Worm (Caenorhabditis elegans) whole organism, young adult: ENCODE measurements around the gene soc-1.

Experiments used
- B0019.2 ChIP-seq: fragments of 200-800 bp; sonication (Bioruptor generic); conservative IDR thresholded peaks from 2 replicates; pipeline ENCODE4 v1.3.6; 2022; ENCODE audit warnings: missing genetic modification reagents, missing genetic modification characterization, missing compliant biosample characterization
- B0261.1 ChIP-seq: sonication (generic microtip); optimal IDR thresholded peaks from 2 replicates; lab custom pipeline; 2016; ENCODE audit warnings: mild to moderate bottlenecking, missing genetic modification characterization, moderate library complexity, missing compliant biosample characterization
- D2030.7 ChIP-seq: fragments of 200-800 bp; sonication (Bioruptor generic); IDR thresholded peaks from 2 replicates; pipeline ENCODE4 v1.3.6; 2022; ENCODE audit warnings: missing genetic modification reagents, missing genetic modification characterization, missing compliant biosample characterization
- F10E7.11 ChIP-seq: sonication (generic microtip); optimal IDR thresholded peaks from 2 replicates; lab custom pipeline; 2017; ENCODE audit warnings: mild to moderate bottlenecking, missing genetic modification characterization, moderate library complexity, missing compliant biosample characterization
- F33H1.4 ChIP-seq: fragments of 200-800 bp; sonication (Bioruptor generic); IDR thresholded peaks from 2 replicates; pipeline ENCODE4 v1.3.6; 2022; ENCODE audit warnings: missing genetic modification reagents, missing genetic modification characterization, missing compliant biosample characterization
- F39B2.1 ChIP-seq: fragments of 200-800 bp; sonication (Bioruptor generic); IDR thresholded peaks from 2 replicates; pipeline ENCODE4 v1.3.6; 2022; ENCODE audit warnings: missing genetic modification reagents, missing genetic modification characterization, missing compliant biosample characterization
- F52B5.7 ChIP-seq: sonication (generic microtip); optimal IDR thresholded peaks from 2 replicates; lab custom pipeline; 2016; ENCODE audit warnings: mild to moderate bottlenecking, missing genetic modification characterization, missing compliant biosample characterization
- F57A8.1 ChIP-seq: fragments of 200-800 bp; sonication (Bioruptor generic); optimal IDR thresholded peaks from 2 replicates; lab custom pipeline; 2018; ENCODE audit warnings: mild to moderate bottlenecking, missing genetic modification characterization, moderate library complexity, missing compliant biosample characterization
- athp-1 ChIP-seq: sonication (generic microtip); optimal IDR thresholded peaks from 2 replicates; lab custom pipeline; 2017; ENCODE audit warnings: mild to moderate bottlenecking, missing genetic modification characterization, missing compliant biosample characterization
- attf-5 ChIP-seq: fragments of 200-800 bp; sonication (Bioruptor generic); optimal IDR thresholded peaks from 2 replicates; lab custom pipeline; 2018; ENCODE audit warnings: mild to moderate bottlenecking, missing genetic modification characterization, missing compliant biosample characterization
- cebp-1 ChIP-seq, 2 experiments: fragments of 200-800 bp in 1 of 2; sonication (Bioruptor generic) in 1 of 2; sonication (generic microtip) in 1 of 2; IDR thresholded peaks in 1 of 2; optimal IDR thresholded peaks in 1 of 2; 2 replicates each; pipeline versions ENCODE4 v1.3.6 to Lab custom; 2017 to 2022; ENCODE audit warnings: missing compliant biosample characterization in 2 of 2, missing genetic modification characterization in 2 of 2, mild to moderate bottlenecking in 1 of 2, missing genetic modification reagents in 1 of 2, moderate library complexity in 1 of 2
- ceh-100 ChIP-seq: fragments of 200-800 bp; sonication (Bioruptor generic); IDR thresholded peaks from 2 replicates; pipeline ENCODE4 v1.3.6; 2022; ENCODE audit warnings: missing genetic modification reagents, missing genetic modification characterization, missing compliant biosample characterization
- ceh-27 ChIP-seq: fragments of 200-800 bp; sonication (Bioruptor generic); optimal IDR thresholded peaks from 2 replicates; lab custom pipeline; 2018; ENCODE audit warnings: mild to moderate bottlenecking, missing genetic modification characterization, moderate library complexity, missing compliant biosample characterization
- ceh-79 ChIP-seq: sonication (generic microtip); optimal IDR thresholded peaks from 2 replicates; lab custom pipeline; 2017; ENCODE audit warnings: mild to moderate bottlenecking, missing genetic modification characterization, missing compliant biosample characterization
- chd-7 ChIP-seq: sonication (generic microtip); optimal IDR thresholded peaks from 2 replicates; lab custom pipeline; 2016; ENCODE audit warnings: mild to moderate bottlenecking, missing genetic modification characterization, moderate library complexity, missing compliant biosample characterization
- die-1 ChIP-seq: sonication (generic microtip); optimal IDR thresholded peaks from 2 replicates; lab custom pipeline; 2016; ENCODE audit warnings: missing genotype, mild to moderate bottlenecking, missing genetic modification characterization, missing compliant biosample characterization
- egl-18 ChIP-seq: fragments of 200-800 bp; sonication (Bioruptor generic); IDR thresholded peaks from 2 replicates; pipeline ENCODE4 v1.3.6; 2022; ENCODE audit warnings: missing genetic modification reagents, missing genetic modification characterization, missing compliant biosample characterization
- ekl-4 ChIP-seq: fragments of 200-800 bp; sonication (Bioruptor generic); IDR thresholded peaks from 2 replicates; pipeline ENCODE4 v1.3.6; 2022; ENCODE audit warnings: missing genetic modification reagents, missing genetic modification characterization, missing compliant biosample characterization
- ets-4 ChIP-seq: fragments of 200-800 bp; sonication (Bioruptor generic); optimal IDR thresholded peaks from 2 replicates; lab custom pipeline; 2018; ENCODE audit warnings: mild to moderate bottlenecking, missing genetic modification characterization, missing compliant biosample characterization
- let-526 ChIP-seq: fragments of 200-800 bp; sonication (Bioruptor generic); IDR thresholded peaks from 2 replicates; pipeline ENCODE4 v1.3.6; 2022; ENCODE audit warnings: missing genetic modification reagents, missing genetic modification characterization, missing compliant biosample characterization
- lin-40 ChIP-seq: sonication (generic microtip); optimal IDR thresholded peaks from 2 replicates; lab custom pipeline; 2016; ENCODE audit warnings: missing genetic modification characterization, mild to moderate bottlenecking, missing compliant biosample characterization, missing genotype, missing genetic modification reagents
- lir-1 ChIP-seq: fragments of 200-800 bp; sonication (Bioruptor generic); conservative IDR thresholded peaks from 2 replicates; pipeline ENCODE4 v1.3.6; 2022; ENCODE audit warnings: missing genetic modification reagents, missing genetic modification characterization, missing compliant biosample characterization
- lsl-1 ChIP-seq: fragments of 200-800 bp; sonication (Bioruptor generic); optimal IDR thresholded peaks from 2 replicates; lab custom pipeline; 2018; ENCODE audit warnings: mild to moderate bottlenecking, missing genetic modification characterization, moderate library complexity, missing compliant biosample characterization
- madf-6 ChIP-seq: fragments of 200-800 bp; sonication (Bioruptor generic); IDR thresholded peaks from 2 replicates; pipeline ENCODE4 v1.3.6; 2022; ENCODE audit warnings: missing genetic modification reagents, missing genetic modification characterization, missing compliant biosample characterization
- nfya-1 ChIP-seq: sonication (generic microtip); optimal IDR thresholded peaks from 2 replicates; lab custom pipeline; 2017; ENCODE audit warnings: antibody characterized with exemption, missing compliant biosample characterization, missing genetic modification characterization, borderline replicate concordance; ENCODE audit not compliant: insufficient read depth
- nfya-2 ChIP-seq: fragments of 200-800 bp; sonication (Bioruptor generic); IDR thresholded peaks from 2 replicates; pipeline ENCODE4 v1.3.6; 2022; ENCODE audit warnings: missing genetic modification reagents, missing genetic modification characterization, missing compliant biosample characterization
- nhr-179 ChIP-seq: sonication (generic microtip); optimal IDR thresholded peaks from 2 replicates; lab custom pipeline; 2016; ENCODE audit warnings: mild to moderate bottlenecking, missing genetic modification characterization, missing compliant biosample characterization
- nhr-27 ChIP-seq: fragments of 200-800 bp; sonication (Bioruptor generic); optimal IDR thresholded peaks from 2 replicates; lab custom pipeline; 2018; ENCODE audit warnings: mild to moderate bottlenecking, missing genetic modification characterization, moderate library complexity, missing compliant biosample characterization
- nhr-80 ChIP-seq: sonication (generic microtip); optimal IDR thresholded peaks from 2 replicates; lab custom pipeline; 2016; ENCODE audit warnings: missing genetic modification characterization, missing compliant biosample characterization
- nhr-90 ChIP-seq: sonication (generic microtip); optimal IDR thresholded peaks from 2 replicates; lab custom pipeline; 2016; ENCODE audit warnings: missing genotype, mild to moderate bottlenecking, missing genetic modification characterization, missing compliant biosample characterization
- pbrm-1 ChIP-seq: fragments of 200-800 bp; sonication (Bioruptor generic); IDR thresholded peaks from 2 replicates; pipeline ENCODE4 v1.3.6; 2022; ENCODE audit warnings: missing genetic modification reagents, missing genetic modification characterization, missing compliant biosample characterization
- repo-1 ChIP-seq: sonication (generic microtip); optimal IDR thresholded peaks from 2 replicates; lab custom pipeline; 2017; ENCODE audit warnings: mild to moderate bottlenecking, missing genetic modification characterization, missing compliant biosample characterization
- sea-2 ChIP-seq: fragments of 200-800 bp; sonication (Bioruptor generic); IDR thresholded peaks from 2 replicates; pipeline ENCODE4 v1.3.6; 2022; ENCODE audit warnings: missing genetic modification characterization, missing compliant biosample characterization
- snpc-4 ChIP-seq, 5 experiments: fragments of 150-350 bp in 1 of 5; sonication (generic microtip) in 4 of 5; optimal IDR thresholded peaks; 2 replicates each; lab custom pipeline; 2014 to 2018; ENCODE audit warnings: missing genetic modification characterization in 5 of 5, missing biosample characterization in 3 of 5, antibody characterized with exemption in 2 of 5, mild to moderate bottlenecking in 2 of 5, missing compliant biosample characterization in 2 of 5, missing genotype in 2 of 5, moderate library complexity in 2 of 5, missing genetic modification reagents in 1 of 5
- somi-1 ChIP-seq: fragments of 200-800 bp; sonication (Bioruptor generic); optimal IDR thresholded peaks from 2 replicates; lab custom pipeline; 2018; ENCODE audit warnings: mild to moderate bottlenecking, missing genetic modification characterization, missing compliant biosample characterization
- unc-130 ChIP-seq: sonication (generic microtip); optimal IDR thresholded peaks from 2 replicates; lab custom pipeline; 2016; ENCODE audit warnings: missing genetic modification reagents, missing genetic modification characterization, missing compliant biosample characterization
- zim-3 ChIP-seq: sonication (generic microtip); optimal IDR thresholded peaks from 2 replicates; lab custom pipeline; 2017; ENCODE audit warnings: mild to moderate bottlenecking, missing genetic modification characterization, moderate library complexity, missing compliant biosample characterization
- ztf-18 ChIP-seq: sonication (generic microtip); optimal IDR thresholded peaks from 2 replicates; lab custom pipeline; 2016; ENCODE audit warnings: missing genotype, mild to moderate bottlenecking, missing genetic modification characterization, missing compliant biosample characterization
- ztf-22 ChIP-seq: fragments of 200-800 bp; sonication (Bioruptor generic); optimal IDR thresholded peaks from 2 replicates; lab custom pipeline; 2018; ENCODE audit warnings: mild to moderate bottlenecking, missing genetic modification characterization, moderate library complexity, missing compliant biosample characterization
- ztf-6 ChIP-seq: fragments of 200-800 bp; sonication (Bioruptor generic); IDR thresholded peaks from 2 replicates; pipeline ENCODE4 v1.3.6; 2022; ENCODE audit warnings: missing genetic modification reagents, missing genetic modification characterization, missing compliant biosample characterization

Gene soc-1

ce11 chrV:4637153-4637552 is 5.6 kb upstream of the soc-1 start (continued):
- TF ChIP-seq athp-1: no peak
- TF ChIP-seq lsl-1: peak; percentile 36

ce11 chrV:4640501-4641150 is 2.1 kb upstream of the soc-1 start:
- TF ChIP-seq F33H1.4 (GFP tag; lab: Robert Waterston, UW) (no peak), nhr-80 (tag; lab: Kevin White, UChicago) (peak; percentile 32), F52B5.7 (tag; lab: Kevin White, UChicago) (no peak)

- TF ChIP-seq chd-7 (tag; lab: Kevin White, UChicago) (no peak), F10E7.11 (tag; lab: Kevin White, UChicago) (no peak), somi-1 (GFP tag; lab: Kevin White, UChicago) (no peak), repo-1 (tag; lab: Kevin White, UChicago) (no peak), egl-18 (GFP tag; lab: Robert Waterston, UW) (no peak), sea-2 (GFP tag; lab: Robert Waterston, UW) (no peak), B0261.1 (tag; lab: Kevin White, UChicago) (no peak), ceh-79 (tag; lab: Kevin White, UChicago) (no peak), F33H1.4 (GFP tag; lab: Robert Waterston, UW) (no peak), nhr-27 (tag; lab: Kevin White, UChicago) (no peak), nfya-1 (tag; lab: Kevin White, UChicago) (no peak), ztf-6 (GFP tag; lab: Robert Waterston, UW) (no peak), nhr-179 (tag; lab: Kevin White, UChicago) (no peak)
Observed at ce11 chrV:4647279-4647819, 4.6 kb downstream of the soc-1 start.

ce11 chrV:4647857-4648256 is 5.1 kb downstream of the soc-1 start, which contains the start of gene F41F3.3:
Gene F41F3.3, minus strand, starts transcription at chrV:4648239.
- TF ChIP-seq ztf-22 (GFP tag; lab: Kevin White, UChicago) (peak; percentile 4), F52B5.7 (tag; lab: Kevin White, UChicago) (peak; percentile 65), ceh-79 (tag; lab: Kevin White, UChicago) (no peak), ekl-4 (GFP tag; lab: Robert Waterston, UW) (0 out of 2 replicates have a peak, but pooled peaks have one; percentile 24), repo-1 (tag; lab: Kevin White, UChicago) (peak; percentile 24), ceh-100 (GFP tag; lab: Robert Waterston, UW) (no peak), die-1 (no peak), ets-4 (GFP tag; lab: Kevin White, UChicago) (no peak), cebp-1 (GFP tag; IDR thresholded peaks at IDR 0.05; lab: Robert Waterston, UW) (no peak), cebp-1 (tag; optimal IDR thresholded peaks at IDR 0.05; lab: Kevin White, UChicago) (no peak), pbrm-1 (GFP tag; lab: Robert Waterston, UW) (no peak), F39B2.1 (GFP tag; lab: Robert Waterston, UW) (no peak), lin-40 (tag; lab: Kevin White, UChicago) (no peak), let-526 (GFP tag; lab: Robert Waterston, UW) (no peak), B0019.2 (GFP tag; lab: Robert Waterston, UW) (0 out of 2 replicates have a peak, but pooled peaks have one; percentile 11), madf-6 (GFP tag; lab: Robert Waterston, UW) (no peak), D2030.7 (GFP tag; lab: Robert Waterston, UW) (no peak), chd-7 (tag; lab: Kevin White, UChicago) (peak; percentile 33), attf-5 (peak; percentile 16), snpc-4 (GFP tag; optimal IDR thresholded peaks at IDR 0.05; lab: Kevin White, UChicago) (no peak), snpc-4 (tag; optimal IDR thresholded peaks at IDR 0.05; lab: Kevin White, UChicago) (no peak), lir-1 (GFP tag; lab: Robert Waterston, UW) (no peak), unc-130 (no peak), ceh-27 (peak; percentile 10), nhr-90 (tag; lab: Kevin White, UChicago) (no peak), ztf-18 (tag; lab: Kevin White, UChicago) (no peak), nfya-2 (GFP tag; lab: Robert Waterston, UW) (no peak), zim-3 (tag; lab: Kevin White, UChicago) (no peak), ztf-6 (GFP tag; lab: Robert Waterston, UW) (no peak), egl-18 (GFP tag; lab: Robert Waterston, UW) (no peak), F57A8.1 (GFP tag; lab: Kevin White, UChicago) (no peak)
